Worm (Caenorhabditis elegans) whole organism, young adult: Measurements from ENCODE around the gene fbxa-99.
A peak's percentile ranks its signal among the peaks of the same experiment; 100 is the strongest.

Experiments
- B0019.2 ChIP-seq: fragments of 200-800 bp; sonication (Bioruptor generic); conservative IDR thresholded peaks from 2 replicates; pipeline ENCODE4 v1.3.6; 2022; ENCODE audit warnings: missing genetic modification reagents, missing genetic modification characterization, missing compliant biosample characterization
- B0035.1 ChIP-seq: sonication (generic microtip); optimal IDR thresholded peaks from 2 replicates; lab custom pipeline; 2016; ENCODE audit warnings: missing genetic modification characterization, mild to moderate bottlenecking, missing compliant biosample characterization, missing genotype, missing genetic modification reagents
- C06A6.2 ChIP-seq: fragments of 200-800 bp; sonication (Bioruptor generic); conservative IDR thresholded peaks from 2 replicates; pipeline ENCODE4 v1.3.6; 2022; ENCODE audit warnings: missing genetic modification characterization, missing compliant biosample characterization
- D2030.7 ChIP-seq: fragments of 200-800 bp; sonication (Bioruptor generic); IDR thresholded peaks from 2 replicates; pipeline ENCODE4 v1.3.6; 2022; ENCODE audit warnings: missing genetic modification reagents, missing genetic modification characterization, missing compliant biosample characterization
- F39B2.1 ChIP-seq: fragments of 200-800 bp; sonication (Bioruptor generic); IDR thresholded peaks from 2 replicates; pipeline ENCODE4 v1.3.6; 2022; ENCODE audit warnings: missing genetic modification reagents, missing genetic modification characterization, missing compliant biosample characterization
- F49E8.2 ChIP-seq: sonication (generic microtip); optimal IDR thresholded peaks from 3 replicates; lab custom pipeline; 2017; ENCODE audit warnings: missing genetic modification characterization, mild to moderate bottlenecking, missing compliant biosample characterization, antibody characterized with exemption, moderate library complexity; ENCODE audit not compliant: insufficient read depth
- F52B5.7 ChIP-seq: sonication (generic microtip); optimal IDR thresholded peaks from 2 replicates; lab custom pipeline; 2016; ENCODE audit warnings: mild to moderate bottlenecking, missing genetic modification characterization, missing compliant biosample characterization
- F57C9.4 ChIP-seq: sonication (generic microtip); optimal IDR thresholded peaks from 2 replicates; lab custom pipeline; 2017; ENCODE audit warnings: mild to moderate bottlenecking, missing genetic modification characterization, missing compliant biosample characterization
- T07F8.4 ChIP-seq: sonication (generic microtip); optimal IDR thresholded peaks from 2 replicates; lab custom pipeline; 2016; ENCODE audit warnings: mild to moderate bottlenecking, missing genetic modification characterization, moderate library complexity, missing compliant biosample characterization
- T26A5.8 ChIP-seq: sonication (generic microtip); optimal IDR thresholded peaks from 2 replicates; lab custom pipeline; 2016; ENCODE audit warnings: missing genetic modification characterization, missing compliant biosample characterization
- ama-1 ChIP-seq, 3 experiments: fragments of 150-350 bp in 1 of 3; sonication (generic microtip) in 2 of 3; optimal IDR thresholded peaks; 2 replicates each; lab custom pipeline; 2014 to 2018; ENCODE audit warnings: missing biosample characterization in 2 of 3, missing genetic modification characterization in 2 of 3, missing genetic modification reagents in 2 of 3
- atf-7 ChIP-seq: sonication (generic microtip); optimal IDR thresholded peaks from 2 replicates; lab custom pipeline; 2017; ENCODE audit warnings: mild to moderate bottlenecking, missing genetic modification characterization, missing compliant biosample characterization
- attf-3 ChIP-seq: fragments of 200-800 bp; sonication (Bioruptor generic); conservative IDR thresholded peaks from 2 replicates; pipeline ENCODE4 v1.3.6; 2022; ENCODE audit warnings: missing genetic modification reagents, missing genetic modification characterization, missing compliant biosample characterization
- attf-5 ChIP-seq: fragments of 200-800 bp; sonication (Bioruptor generic); optimal IDR thresholded peaks from 2 replicates; lab custom pipeline; 2018; ENCODE audit warnings: mild to moderate bottlenecking, missing genetic modification characterization, missing compliant biosample characterization
- ceh-79 ChIP-seq: sonication (generic microtip); optimal IDR thresholded peaks from 2 replicates; lab custom pipeline; 2017; ENCODE audit warnings: mild to moderate bottlenecking, missing genetic modification characterization, missing compliant biosample characterization
- dox-1 ChIP-seq: fragments of 200-800 bp; sonication (Bioruptor generic); IDR thresholded peaks from 2 replicates; pipeline ENCODE4 v1.3.6; 2022; ENCODE audit warnings: missing genetic modification reagents, missing genetic modification characterization, missing compliant biosample characterization
- efl-1 ChIP-seq: fragments of 150-350 bp; optimal IDR thresholded peaks from 2 replicates; lab custom pipeline; 2014; ENCODE audit warnings: missing biosample characterization, missing genetic modification reagents, missing genetic modification characterization
- ekl-4 ChIP-seq: fragments of 200-800 bp; sonication (Bioruptor generic); IDR thresholded peaks from 2 replicates; pipeline ENCODE4 v1.3.6; 2022; ENCODE audit warnings: missing genetic modification reagents, missing genetic modification characterization, missing compliant biosample characterization
- him-1 ChIP-seq: sonication (generic microtip); optimal IDR thresholded peaks from 2 replicates; lab custom pipeline; 2016; ENCODE audit warnings: missing genotype, missing genetic modification reagents, missing genetic modification characterization, missing compliant biosample characterization
- hlh-12 ChIP-seq: sonication (generic microtip); optimal IDR thresholded peaks from 2 replicates; lab custom pipeline; 2016; ENCODE audit warnings: missing genetic modification characterization, missing compliant biosample characterization
- hmg-1.2 ChIP-seq: fragments of 200-800 bp; sonication (Bioruptor generic); IDR thresholded peaks from 2 replicates; pipeline ENCODE4 v1.3.6; 2022; ENCODE audit warnings: missing genetic modification reagents, missing genetic modification characterization, missing compliant biosample characterization
- lag-1 ChIP-seq: fragments of 200-800 bp; sonication (Bioruptor generic); IDR thresholded peaks from 2 replicates; pipeline ENCODE4 v1.3.6; 2022; ENCODE audit warnings: missing genetic modification reagents, missing genetic modification characterization, missing compliant biosample characterization
- lin-26 ChIP-seq: fragments of 200-800 bp; sonication (Bioruptor generic); IDR thresholded peaks from 2 replicates; pipeline ENCODE4 v1.3.6; 2022; ENCODE audit warnings: missing genetic modification reagents, missing genetic modification characterization, missing compliant biosample characterization
- lsl-1 ChIP-seq: fragments of 200-800 bp; sonication (Bioruptor generic); optimal IDR thresholded peaks from 2 replicates; lab custom pipeline; 2018; ENCODE audit warnings: mild to moderate bottlenecking, missing genetic modification characterization, moderate library complexity, missing compliant biosample characterization
- madf-10 ChIP-seq: sonication (generic microtip); optimal IDR thresholded peaks from 2 replicates; lab custom pipeline; 2016; ENCODE audit warnings: mild to moderate bottlenecking, missing genetic modification characterization, missing compliant biosample characterization
- mel-28 ChIP-seq: sonication (generic microtip); optimal IDR thresholded peaks from 2 replicates; lab custom pipeline; 2016; ENCODE audit warnings: borderline replicate concordance, mild to moderate bottlenecking, missing genetic modification characterization, missing compliant biosample characterization
- nfya-1 ChIP-seq: sonication (generic microtip); optimal IDR thresholded peaks from 2 replicates; lab custom pipeline; 2017; ENCODE audit warnings: antibody characterized with exemption, missing compliant biosample characterization, missing genetic modification characterization, borderline replicate concordance; ENCODE audit not compliant: insufficient read depth
- nfyb-1 ChIP-seq: fragments of 200-800 bp; sonication (Bioruptor generic); IDR thresholded peaks from 2 replicates; pipeline ENCODE4 v1.3.6; 2022; ENCODE audit warnings: missing genetic modification reagents, missing genetic modification characterization, missing compliant biosample characterization
- nhr-80 ChIP-seq: sonication (generic microtip); optimal IDR thresholded peaks from 2 replicates; lab custom pipeline; 2016; ENCODE audit warnings: missing genetic modification characterization, missing compliant biosample characterization
- nhr-90 ChIP-seq: sonication (generic microtip); optimal IDR thresholded peaks from 2 replicates; lab custom pipeline; 2016; ENCODE audit warnings: missing genotype, mild to moderate bottlenecking, missing genetic modification characterization, missing compliant biosample characterization
- pha-4 ChIP-seq: fragments of 150-350 bp; sonication (generic microtip); optimal IDR thresholded peaks from 2 replicates; lab custom pipeline; 2014; ENCODE audit warnings: missing biosample characterization, missing genetic modification reagents, missing genetic modification characterization
- rec-8 ChIP-seq, 2 experiments: sonication (generic microtip); optimal IDR thresholded peaks; 2 replicates each; lab custom pipeline; 2016; ENCODE audit warnings: mild to moderate bottlenecking in 2 of 2, missing genetic modification characterization in 2 of 2, missing genetic modification reagents in 2 of 2, missing genotype in 2 of 2, missing biosample characterization in 1 of 2, missing compliant biosample characterization in 1 of 2, moderate library complexity in 1 of 2
- rpc-1 ChIP-seq, 2 experiments: fragments of 150-350 bp in 1 of 2; sonication (generic microtip) in 1 of 2; optimal IDR thresholded peaks; 2 replicates each; lab custom pipeline; 2014 to 2018; ENCODE audit warnings: missing biosample characterization in 1 of 2, missing genetic modification characterization in 1 of 2, missing genetic modification reagents in 1 of 2, missing genotype in 1 of 2
- sea-2 ChIP-seq: fragments of 200-800 bp; sonication (Bioruptor generic); IDR thresholded peaks from 2 replicates; pipeline ENCODE4 v1.3.6; 2022; ENCODE audit warnings: missing genetic modification characterization, missing compliant biosample characterization
- tlf-1 ChIP-seq: fragments of 200-800 bp; sonication (Bioruptor generic); optimal IDR thresholded peaks from 2 replicates; lab custom pipeline; 2018; ENCODE audit warnings: mild to moderate bottlenecking, missing genetic modification characterization, missing compliant biosample characterization
- unc-130 ChIP-seq: sonication (generic microtip); optimal IDR thresholded peaks from 2 replicates; lab custom pipeline; 2016; ENCODE audit warnings: missing genetic modification reagents, missing genetic modification characterization, missing compliant biosample characterization
- zim-3 ChIP-seq: sonication (generic microtip); optimal IDR thresholded peaks from 2 replicates; lab custom pipeline; 2017; ENCODE audit warnings: mild to moderate bottlenecking, missing genetic modification characterization, moderate library complexity, missing compliant biosample characterization

Gene fbxa-99

DNA sequence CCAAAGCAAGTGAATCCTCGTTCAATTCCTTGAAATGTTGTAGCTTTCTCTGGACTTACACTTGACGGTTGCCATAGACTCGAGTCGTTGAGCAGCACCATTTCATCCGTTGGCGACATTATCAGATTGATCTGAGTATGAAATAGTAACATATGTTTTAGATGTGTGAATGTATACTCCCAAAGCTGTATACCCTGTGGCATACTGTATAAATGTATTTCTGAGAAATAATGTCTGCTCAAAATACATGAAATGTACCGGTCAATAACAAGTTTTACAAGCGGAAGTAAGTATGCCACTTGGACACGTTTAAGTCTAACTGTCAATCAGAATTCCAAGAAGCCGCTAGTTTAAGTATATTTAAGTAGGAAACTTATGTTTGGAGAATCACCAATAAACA lies 26.9 kb upstream of the fbxa-99 start, which contains the start of gene str-233:
TSS of gene str-233 (minus strand) at position 101 of the 400 bp plus-strand sequence.
- no peak for TF ChIP-seq lag-1 (GFP tag; lab: Robert Waterston, UW)
- no peak for TF ChIP-seq attf-3 (GFP tag; lab: Robert Waterston, UW)
- no peak for TF ChIP-seq tlf-1 (GFP tag; lab: Kevin White, UChicago)
- TF ChIP-seq T26A5.8 (tag; lab: Kevin White, UChicago): no peak
- TF ChIP-seq B0019.2 (GFP tag; lab: Robert Waterston, UW): no peak
- no peak for TF ChIP-seq C06A6.2 (GFP tag; lab: Robert Waterston, UW)
- TF ChIP-seq lsl-1 (GFP tag; lab: Kevin White, UChicago): no peak

DNA sequence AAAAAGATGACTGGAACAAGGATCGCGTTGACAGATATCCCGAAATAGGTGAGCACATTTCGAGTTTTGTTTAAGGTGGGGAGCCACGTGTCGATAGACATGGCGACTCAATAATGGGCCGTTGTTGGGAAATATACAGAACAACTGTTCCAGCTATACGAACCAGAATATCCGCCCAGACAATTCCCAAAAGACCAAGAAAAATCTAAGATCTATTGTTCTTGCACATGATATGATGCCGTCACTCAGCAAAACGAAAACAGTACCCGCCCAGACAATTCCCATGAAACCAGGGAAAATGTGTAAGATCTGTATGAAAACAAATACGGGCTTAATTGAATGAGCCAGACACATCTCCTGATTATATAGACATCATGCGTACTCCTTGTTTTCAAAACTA lies 24.9 kb upstream of the fbxa-99 start, which contains the start of gene str-231:
TSS of gene str-231 (minus strand) at position 101 of the 400 bp plus-strand sequence.
- TF ChIP-seq ceh-79 (no peak), efl-1 (GFP tag; lab: Kevin White, UChicago) (no peak), sea-2 (GFP tag; lab: Robert Waterston, UW) (no peak)

DNA sequence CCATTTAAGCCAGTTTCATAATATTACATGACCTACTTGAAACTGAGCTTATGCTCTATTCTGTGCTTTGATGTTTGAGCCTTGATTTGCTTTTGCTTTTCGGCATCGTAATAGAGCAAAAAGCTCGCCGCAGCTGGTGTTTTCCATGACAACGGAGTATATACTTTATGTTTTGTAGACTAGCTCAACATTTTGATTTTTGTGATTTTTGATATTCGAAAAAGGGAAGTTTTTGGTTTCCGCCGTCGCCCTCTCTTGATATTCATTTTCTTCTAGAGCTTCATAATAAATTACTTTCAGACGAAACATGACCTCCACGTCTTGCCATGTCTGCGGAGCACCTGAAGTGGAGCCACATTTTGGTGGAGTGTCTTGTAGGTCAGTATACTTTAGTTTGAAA lies 19.6 kb upstream of the fbxa-99 start, which contains the start of gene nhr-63:
TSS of gene nhr-63 (plus strand) at position 301 of the 400 bp plus-strand sequence.
- no peak for TF ChIP-seq F49E8.2 (tag; lab: Kevin White, UChicago)
- no peak for TF ChIP-seq B0035.1 (tag; lab: Kevin White, UChicago)
- TF ChIP-seq rpc-1 (optimal IDR thresholded peaks at IDR 0.05; lab: Kevin White, UChicago): no peak
- TF ChIP-seq rpc-1 (tag; optimal IDR thresholded peaks at IDR 0.05; lab: Kevin White, UChicago): no peak
- no peak for TF ChIP-seq lin-26
- TF ChIP-seq rec-8 (tag; optimal IDR thresholded peaks at IDR 0.05; lab: Kevin White, UChicago): no peak
- TF ChIP-seq nhr-90 (tag; lab: Kevin White, UChicago): no peak
- no peak for TF ChIP-seq lsl-1 (GFP tag; lab: Kevin White, UChicago)
- no peak for TF ChIP-seq zim-3
- no peak for TF ChIP-seq D2030.7 (GFP tag; lab: Robert Waterston, UW)
- no peak for TF ChIP-seq pha-4 (tag; lab: Kevin White, UChicago)
- no peak for TF ChIP-seq nfya-1 (tag; lab: Kevin White, UChicago)
- no peak for TF ChIP-seq madf-10 (tag; lab: Kevin White, UChicago)
- no peak for TF ChIP-seq mel-28 (tag; lab: Kevin White, UChicago)

DNA sequence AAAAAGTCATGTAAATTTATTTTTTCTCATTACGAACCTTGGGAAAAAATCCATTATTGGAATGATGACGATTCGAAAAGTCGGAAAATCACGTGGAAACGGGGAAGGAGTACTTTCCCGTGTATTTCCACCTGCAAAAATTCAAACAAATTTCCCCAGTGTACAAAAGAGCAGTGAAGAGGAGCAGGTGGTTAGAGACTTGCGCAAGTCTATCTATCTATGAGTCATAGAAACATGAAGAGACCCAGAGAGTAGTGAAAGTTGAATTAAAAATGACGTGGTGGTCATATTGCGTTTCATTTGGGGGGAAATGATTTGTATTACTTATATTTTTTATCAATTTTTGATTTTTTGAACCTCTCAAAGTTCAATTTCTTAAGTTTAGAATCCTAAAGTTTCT lies 17.8 kb upstream of the fbxa-99 start, which contains the start of gene nhr-50:
TSS of gene nhr-50 (minus strand) at position 199 of the 400 bp plus-strand sequence.
- peak; percentile 20 for TF ChIP-seq attf-5 (GFP tag; lab: Kevin White, UChicago)
- TF ChIP-seq nfyb-1 (GFP tag; lab: Robert Waterston, UW): peak; percentile 34; the same call in 1 of the 2 replicates
- peak; percentile 77 for TF ChIP-seq atf-7 (tag; lab: Kevin White, UChicago)
- TF ChIP-seq hmg-1.2 (GFP tag; lab: Robert Waterston, UW): peak; percentile 58; the same call in 1 of the 2 replicates
- no peak for TF ChIP-seq him-1
- TF ChIP-seq F57C9.4 (tag; lab: Kevin White, UChicago): no peak
- TF ChIP-seq sea-2 (GFP tag; lab: Robert Waterston, UW): no peak
- TF ChIP-seq rec-8 (tag; optimal IDR thresholded peaks at IDR 0.05; lab: Kevin White, UChicago): no peak
- TF ChIP-seq nhr-80 (tag; lab: Kevin White, UChicago): peak; percentile 78
- TF ChIP-seq dox-1 (GFP tag; lab: Robert Waterston, UW): peak; percentile 50; the same call in 1 of the 2 replicates

DNA sequence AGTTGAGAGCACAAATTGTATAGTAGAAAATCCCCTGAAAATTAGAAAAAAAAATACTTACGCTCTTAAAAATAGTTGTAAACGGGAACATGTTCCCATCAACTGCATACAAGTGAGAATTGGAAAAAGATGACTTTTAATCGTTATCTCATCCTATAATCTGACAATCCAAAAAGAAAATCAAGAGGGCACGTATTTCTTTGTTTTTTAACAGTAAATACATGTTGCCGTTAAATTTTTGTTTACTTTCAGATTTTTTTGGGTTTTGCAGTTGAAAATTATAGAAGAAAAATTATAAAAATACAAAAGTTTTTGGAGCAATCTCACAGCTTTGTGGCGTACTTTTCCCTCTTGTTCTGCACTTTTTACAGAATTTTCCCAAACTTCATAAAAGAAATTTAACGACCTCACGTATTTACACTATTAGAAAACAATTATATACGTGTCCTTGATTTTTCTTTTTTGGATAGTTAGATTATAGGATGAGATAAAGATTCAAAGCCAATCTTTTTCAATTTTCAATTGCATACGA lies 14.1 kb upstream of the fbxa-99 start, which contains the start of the genes C06C6.9 and C06C6.8:
TSS of gene C06C6.9 (minus strand) at position 101 of the 532 bp plus-strand sequence.
TSS of gene C06C6.8 (plus strand) at position 482 of the 532 bp plus-strand sequence.
- TF ChIP-seq unc-130 (GFP tag; lab: Kevin White, UChicago) (no peak), ama-1 (optimal IDR thresholded peaks at IDR 0.05; lab: Kevin White, UChicago) (no peak), ama-1 (GFP tag; optimal IDR thresholded peaks at IDR 0.05; lab: Kevin White, UChicago) (no peak), ekl-4 (GFP tag; lab: Robert Waterston, UW) (no peak), F52B5.7 (tag; lab: Kevin White, UChicago) (no peak), T07F8.4 (no peak), hlh-12 (tag; lab: Kevin White, UChicago) (no peak), F39B2.1 (GFP tag; lab: Robert Waterston, UW) (no peak)
